Worm (Caenorhabditis elegans) whole organism, mixed stage, embryonic: ENCODE measurements around the gene cysl-2.

Experiments
- M03D4.4 ChIP-seq: sonication (generic microtip); optimal IDR thresholded peaks from 2 replicates; lab custom pipeline; 2017; ENCODE audit warnings: mild to moderate bottlenecking, missing genetic modification characterization, missing compliant biosample characterization
- blmp-1 ChIP-seq: fragments of 150-350 bp; optimal IDR thresholded peaks from 2 replicates; lab custom pipeline; 2014; ENCODE audit warnings: missing biosample characterization, missing genetic modification characterization
- cnd-1 ChIP-seq: fragments of 200-800 bp; sonication (Bioruptor generic); optimal IDR thresholded peaks from 2 replicates; lab custom pipeline; 2018; ENCODE audit warnings: mild to moderate bottlenecking, missing genetic modification characterization, missing compliant biosample characterization
- drap-1 ChIP-seq: fragments of 200-800 bp; sonication (Bioruptor generic); optimal IDR thresholded peaks from 3 replicates; lab custom pipeline; 2018; ENCODE audit warnings: mild to moderate bottlenecking, missing genetic modification characterization, missing compliant biosample characterization
- elt-1 ChIP-seq: sonication (generic microtip); optimal IDR thresholded peaks from 2 replicates; lab custom pipeline; 2017; ENCODE audit warnings: missing genetic modification characterization, mild to moderate bottlenecking, missing compliant biosample characterization, antibody characterized with exemption, moderate library complexity, borderline replicate concordance; ENCODE audit not compliant: insufficient read depth
- elt-3 ChIP-seq: fragments of 150-350 bp; optimal IDR thresholded peaks from 2 replicates; lab custom pipeline; 2014; ENCODE audit warnings: missing biosample characterization, missing genetic modification characterization
- mep-1 ChIP-seq: fragments of 150-350 bp; optimal IDR thresholded peaks from 2 replicates; lab custom pipeline; 2017; ENCODE audit warnings: missing biosample characterization, missing genetic modification reagents, missing genetic modification characterization, inconsistent platforms
- nhr-76 ChIP-seq: sonication (generic microtip); optimal IDR thresholded peaks from 2 replicates; lab custom pipeline; 2017; ENCODE audit warnings: missing biosample characterization, missing genetic modification characterization
- sptf-1 ChIP-seq: sonication (generic microtip); optimal IDR thresholded peaks from 2 replicates; lab custom pipeline; 2017; ENCODE audit warnings: mild to moderate bottlenecking, missing genetic modification characterization, moderate library complexity, missing compliant biosample characterization
- unc-39 ChIP-seq: fragments of 150-350 bp; optimal IDR thresholded peaks from 2 replicates; lab custom pipeline; 2014; ENCODE audit warnings: missing biosample characterization, missing genetic modification characterization
- unc-62 ChIP-seq: fragments of 150-350 bp; optimal IDR thresholded peaks from 2 replicates; lab custom pipeline; 2014; ENCODE audit warnings: missing biosample characterization, missing genetic modification reagents, missing genetic modification characterization
- ztf-11 ChIP-seq: fragments of 150-350 bp; optimal IDR thresholded peaks from 2 replicates; lab custom pipeline; 2014; ENCODE audit warnings: missing biosample characterization, missing genetic modification characterization

DNA sequence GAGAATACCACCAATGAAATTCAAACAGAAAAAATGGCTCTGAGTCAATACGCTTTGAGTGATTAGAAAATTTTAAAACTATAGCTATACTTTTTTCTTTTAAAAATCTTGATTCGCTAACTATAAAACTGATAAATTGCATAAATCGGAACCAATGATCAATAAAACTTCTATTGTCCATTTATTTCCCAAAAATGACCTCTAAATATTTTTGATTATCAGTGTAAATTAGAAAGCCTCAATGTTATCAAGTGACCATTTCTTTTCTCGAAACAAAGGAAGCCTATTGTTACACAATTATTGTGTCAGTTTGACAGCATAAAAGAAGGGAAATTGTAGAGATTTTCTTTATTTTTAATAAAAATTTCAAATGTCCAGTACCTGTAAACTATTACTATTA, 5.9 kb upstream of the cysl-2 start, which contains the start of gene K10H10.4:
- TF ChIP-seq blmp-1 (no peak), nhr-76 (tag; lab: Kevin White, UChicago) (no peak), unc-62 (GFP tag; lab: Kevin White, UChicago) (no peak), mep-1 (tag; lab: Kevin White, UChicago) (no peak), ztf-11 (tag; lab: Kevin White, UChicago) (no peak), elt-1 (tag; lab: Kevin White, UChicago) (no peak), unc-39 (tag; lab: Kevin White, UChicago) (no peak), drap-1 (GFP tag; lab: Kevin White, UChicago) (no peak), elt-3 (tag; lab: Kevin White, UChicago) (no peak), cnd-1 (tag; lab: Kevin White, UChicago) (no peak), sptf-1 (tag; lab: Kevin White, UChicago) (no peak), M03D4.4 (no peak)
